Worm (Caenorhabditis elegans) whole organism, midembryonic: ENCODE measurements around the gene clec-160.

Source experiments
- T22C8.4 ChIP-seq: fragments of 200-800 bp; sonication (Bioruptor generic); IDR thresholded peaks from 2 replicates; pipeline ENCODE4 v1.3.6; 2022; ENCODE audit warnings: missing genetic modification characterization, missing compliant biosample characterization
- cog-1 ChIP-seq: sonication (generic microtip); optimal IDR thresholded peaks from 2 replicates; lab custom pipeline; 2016; ENCODE audit warnings: missing genetic modification characterization, missing compliant biosample characterization
- flt-1 ChIP-seq: fragments of 200-800 bp; sonication (Bioruptor generic); IDR thresholded peaks from 2 replicates; pipeline ENCODE4 v1.3.6; 2022; ENCODE audit warnings: missing genetic modification characterization, missing compliant biosample characterization
- klf-2 ChIP-seq: fragments of 200-800 bp; sonication (Bioruptor generic); conservative IDR thresholded peaks from 2 replicates; pipeline ENCODE4 v1.3.6; 2022; ENCODE audit warnings: missing genetic modification reagents, missing genetic modification characterization, missing compliant biosample characterization
- ref-1 ChIP-seq: fragments of 200-800 bp; sonication (Bioruptor generic); conservative IDR thresholded peaks from 2 replicates; pipeline ENCODE4 v1.3.6; 2022; ENCODE audit warnings: missing genetic modification reagents, missing genetic modification characterization, missing compliant biosample characterization

ce11 chrIII:8308238-8308637 lies 32.5 kb upstream of the clec-160 start, which contains the start of gene F10E9.4:
- TF ChIP-seq T22C8.4 = no peak
- no peak for TF ChIP-seq flt-1
- TF ChIP-seq cog-1 = no peak
- TF ChIP-seq ref-1 = no peak
- no peak for TF ChIP-seq klf-2 (GFP tag; lab: Robert Waterston, UW)
